Worm (Caenorhabditis elegans): ENCODE measurements around the gene srd-36.

srd-36 gene

DNA sequence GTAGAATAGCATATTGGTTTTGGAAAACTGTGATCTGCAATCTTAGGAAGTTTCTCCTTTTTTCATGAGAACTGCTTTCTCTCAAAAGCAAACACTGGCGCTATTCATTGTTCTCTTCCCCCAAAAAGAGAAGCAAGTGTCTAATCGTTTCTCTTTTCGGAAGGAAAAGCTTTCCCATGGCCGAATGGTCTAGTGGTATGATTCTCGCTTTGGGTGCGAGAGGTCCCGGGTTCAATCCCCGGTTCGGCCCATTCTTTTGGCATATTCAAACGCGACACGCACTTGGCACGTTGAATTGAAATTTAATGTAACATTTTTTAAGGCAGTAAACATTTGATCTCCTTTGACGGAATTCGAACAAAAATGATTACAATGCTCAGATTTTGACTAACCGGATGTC is 13.3 kb upstream of the srd-36 start (continued):
- TF ChIP-seq nhr-111 (GFP tag; optimal IDR thresholded peaks at IDR 0.05) (no peak), nhr-6 (tag; optimal IDR thresholded peaks at IDR 0.05) (no peak), dmd-6 (GFP tag; IDR thresholded peaks at IDR 0.05) (no peak), ztf-11 (tag; optimal IDR thresholded peaks at IDR 0.05) (no peak), ceh-82 (tag; optimal IDR thresholded peaks at IDR 0.05) (no peak), zip-11 (GFP tag; IDR thresholded peaks at IDR 0.05) (no peak), nhr-102 (tag; optimal IDR thresholded peaks at IDR 0.05) (peak; percentile 10), unc-62 (GFP tag; optimal IDR thresholded peaks at IDR 0.05 in 1 of 2) (no peak), unc-62 (tag; optimal IDR thresholded peaks at IDR 0.05) (no peak), nhr-28 (tag; optimal IDR thresholded peaks at IDR 0.05) (no peak), ZK546.5 (tag; optimal IDR thresholded peaks at IDR 0.05) (no peak), zag-1 (tag; optimal IDR thresholded peaks at IDR 0.05) (no peak), ceh-20 (GFP tag; IDR thresholded peaks at IDR 0.05) (no peak), duxl-1 (tag; optimal IDR thresholded peaks at IDR 0.05; ENCODE audit: poor library complexity) (peak; percentile 47), arid-1 (GFP tag; conservative IDR thresholded peaks at IDR 0.05) (no peak), mxl-3 (GFP tag; optimal IDR thresholded peaks at IDR 0.05) (peak; percentile 6), vab-7 (GFP tag; IDR thresholded peaks at IDR 0.05) (peak; percentile 38; the same call in 1 of the 2 replicates), nhr-48 (tag; optimal IDR thresholded peaks at IDR 0.05) (peak; percentile 40), nhr-25 (tag; optimal IDR thresholded peaks at IDR 0.05; ENCODE audit: borderline replicate concordance, insufficient read depth) (no peak), fos-1 (tag; optimal IDR thresholded peaks at IDR 0.05) (no peak), zip-2 (tag; optimal IDR thresholded peaks at IDR 0.05) (no peak), spr-1 (tag; optimal IDR thresholded peaks at IDR 0.05) (peak; percentile 42), nhr-237 (tag; optimal IDR thresholded peaks at IDR 0.05) (no peak), dmd-9 (GFP tag; IDR thresholded peaks at IDR 0.05) (no peak), nhr-11 (tag; optimal IDR thresholded peaks at IDR 0.05) (no peak), madf-5 (GFP tag; IDR thresholded peaks at IDR 0.05) (no peak), Y75B8A.6 (GFP tag; IDR thresholded peaks at IDR 0.05) (no peak), mdl-1 (tag; optimal IDR thresholded peaks at IDR 0.05) (peak in 1 of 2 experiments; percentile 26), nhr-77 (tag; optimal IDR thresholded peaks at IDR 0.05) (no peak), egl-43 (GFP tag; IDR thresholded peaks at IDR 0.05) (no peak; the same call in 1 of the 2 replicates), hif-1 (tag; optimal IDR thresholded peaks at IDR 0.05) (no peak), dpl-1 (GFP tag; optimal IDR thresholded peaks at IDR 0.05) (no peak), lin-38 (GFP tag; IDR thresholded peaks at IDR 0.05) (peak; percentile 61), mes-2 (tag; optimal IDR thresholded peaks at IDR 0.05; ENCODE audit: poor library complexity, severe bottlenecking) (peak; percentile 41), mxl-2 (GFP tag; conservative IDR thresholded peaks at IDR 0.05) (no peak), snpc-1.2 (GFP tag; IDR thresholded peaks at IDR 0.05) (peak; percentile 50; the same call in 1 of the 2 replicates), sdz-12 (GFP tag; optimal IDR thresholded peaks at IDR 0.05) (no peak), D1046.2 (GFP tag; IDR thresholded peaks at IDR 0.05) (no peak), attf-4 (tag; optimal IDR thresholded peaks at IDR 0.05) (no peak), lim-7 (GFP tag; IDR thresholded peaks at IDR 0.05) (peak; percentile 74), jun-1 (tag; optimal IDR thresholded peaks at IDR 0.05) (no peak), lin-29 (GFP tag; IDR thresholded peaks at IDR 0.05) (no peak), Y5F2A.4 (GFP tag; optimal IDR thresholded peaks at IDR 0.05) (no peak), nhr-76 (tag; optimal IDR thresholded peaks at IDR 0.05) (no peak), php-3 (GFP tag; IDR thresholded peaks at IDR 0.05) (no peak), hmg-1.1 (GFP tag; IDR thresholded peaks at IDR 0.05) (0 out of 2 replicates have a peak, but pooled peaks have one; percentile 52), dve-1 (tag; optimal IDR thresholded peaks at IDR 0.05; ENCODE audit: insufficient read depth) (peak; percentile 10), saeg-2 (GFP tag; IDR thresholded peaks at IDR 0.05) (no peak)

All from whole organism, L4 larva.